Fruit fly (Drosophila melanogaster): ENCODE results near the gene Crk.

dm6 chr4:253176-253575 lies 43.2 kb downstream of the Crk start, which contains the start of gene dpr7:
- TF ChIP-seq CG8478 (optimal IDR thresholded peaks at IDR 0.05) (no peak), CTCF (optimal IDR thresholded peaks at IDR 0.05) (no peak)
